Worm (Caenorhabditis elegans) whole organism, L4 larva: Measurements from ENCODE around the gene szy-2.

Source experiments
- F49E8.2 ChIP-seq: sonication (generic microtip); optimal IDR thresholded peaks from 2 replicates; lab custom pipeline; 2016; ENCODE audit warnings: missing compliant biosample characterization, mild to moderate bottlenecking, missing genetic modification characterization, borderline replicate concordance
- T20F7.1 ChIP-seq: fragments of 200-800 bp; sonication (Bioruptor generic); optimal IDR thresholded peaks from 2 replicates; lab custom pipeline; 2018; ENCODE audit warnings: mild to moderate bottlenecking, missing genetic modification characterization, missing compliant biosample characterization
- Y48G9A.11 ChIP-seq: fragments of 200-800 bp; sonication (Bioruptor generic); IDR thresholded peaks from 2 replicates; pipeline ENCODE4 v1.3.6; 2022; ENCODE audit warnings: missing genetic modification reagents, missing genetic modification characterization, missing compliant biosample characterization
- Y5F2A.4 ChIP-seq: fragments of 200-800 bp; sonication (Bioruptor generic); optimal IDR thresholded peaks from 2 replicates; lab custom pipeline; 2018; ENCODE audit warnings: mild to moderate bottlenecking, missing genetic modification characterization, missing compliant biosample characterization
- ZK546.5 ChIP-seq, 2 experiments: sonication (generic microtip); optimal IDR thresholded peaks; 2 replicates each; lab custom pipeline; 2017; ENCODE audit warnings: missing biosample characterization in 2 of 2, missing genetic modification characterization in 2 of 2
- aha-1 ChIP-seq: fragments of 150-350 bp; peaks from one replicate; lab custom pipeline; 2014; ENCODE audit warnings: missing biosample characterization, missing genetic modification characterization
- aly-2 ChIP-seq: sonication (generic microtip); optimal IDR thresholded peaks from 2 replicates; lab custom pipeline; 2018; ENCODE audit warnings: missing biosample characterization, missing genetic modification characterization
- ama-1 ChIP-seq: fragments of 150-350 bp; optimal IDR thresholded peaks from 2 replicates; lab custom pipeline; 2014; ENCODE audit warnings: inconsistent platforms, mixed read lengths
- arid-1 ChIP-seq: fragments of 200-800 bp; sonication (Bioruptor generic); conservative IDR thresholded peaks from 2 replicates; pipeline ENCODE4 v1.3.6; 2022; ENCODE audit warnings: missing genetic modification reagents, missing genetic modification characterization, missing compliant biosample characterization
- ceh-28 ChIP-seq: fragments of 150-350 bp; optimal IDR thresholded peaks from 2 replicates; lab custom pipeline; 2014; ENCODE audit warnings: missing biosample characterization, missing genetic modification reagents, missing genetic modification characterization
- ceh-82 ChIP-seq: sonication (generic microtip); optimal IDR thresholded peaks from 2 replicates; lab custom pipeline; 2017; ENCODE audit warnings: missing biosample characterization, missing genetic modification characterization
- cey-2 ChIP-seq: sonication (generic microtip); optimal IDR thresholded peaks from 3 replicates; lab custom pipeline; 2017; ENCODE audit warnings: missing genetic modification characterization, mild to moderate bottlenecking, missing compliant biosample characterization, antibody characterized with exemption, borderline replicate concordance; ENCODE audit not compliant: insufficient read depth
- ctbp-1 ChIP-seq: fragments of 200-800 bp; sonication (Bioruptor generic); IDR thresholded peaks from 2 replicates; pipeline ENCODE4 v1.3.6; 2022; ENCODE audit warnings: missing genetic modification reagents, missing genetic modification characterization, missing compliant biosample characterization
- daf-16 ChIP-seq, 3 experiments: sonication (generic microtip); optimal IDR thresholded peaks; 2 replicates each; lab custom pipeline; 2016 to 2017; ENCODE audit warnings: missing genetic modification characterization in 3 of 3, missing genetic modification reagents in 3 of 3, mild to moderate bottlenecking in 2 of 3, missing compliant biosample characterization in 2 of 3, missing biosample characterization in 1 of 3, moderate library complexity in 1 of 3
- dpl-1 ChIP-seq: fragments of 150-350 bp; optimal IDR thresholded peaks from 2 replicates; lab custom pipeline; 2014; ENCODE audit warnings: missing biosample characterization, missing genetic modification reagents, missing genetic modification characterization
- dve-1 ChIP-seq: sonication (generic microtip); optimal IDR thresholded peaks from 2 replicates; lab custom pipeline; 2017; ENCODE audit warnings: antibody characterized with exemption, mild to moderate bottlenecking, missing genetic modification characterization, missing compliant biosample characterization; ENCODE audit not compliant: insufficient read depth
- fos-1 ChIP-seq: fragments of 150-350 bp; optimal IDR thresholded peaks from 2 replicates; lab custom pipeline; 2014; ENCODE audit warnings: missing biosample characterization, missing genetic modification characterization
- gei-8 ChIP-seq: fragments of 200-800 bp; sonication (Bioruptor generic); optimal IDR thresholded peaks from 2 replicates; lab custom pipeline; 2018; ENCODE audit warnings: mild to moderate bottlenecking, missing genetic modification characterization, missing compliant biosample characterization
- hif-1 ChIP-seq, 2 experiments: sonication (generic microtip); optimal IDR thresholded peaks; 2 replicates each; lab custom pipeline; 2016 to 2017; ENCODE audit warnings: missing compliant biosample characterization in 2 of 2, missing genetic modification characterization in 2 of 2, missing genetic modification reagents in 2 of 2, missing genotype in 2 of 2, mild to moderate bottlenecking in 1 of 2
- lin-38 ChIP-seq: fragments of 200-800 bp; sonication (Bioruptor generic); IDR thresholded peaks from 2 replicates; pipeline ENCODE4 v1.3.6; 2022; ENCODE audit warnings: missing genetic modification reagents, missing genetic modification characterization, missing compliant biosample characterization
- lir-3 ChIP-seq: sonication (generic microtip); optimal IDR thresholded peaks from 2 replicates; lab custom pipeline; 2016; ENCODE audit warnings: mild to moderate bottlenecking, missing genetic modification characterization, missing compliant biosample characterization
- lsy-2 ChIP-seq, 2 experiments: fragments of 150-350 bp in 1 of 2; sonication (generic microtip) in 1 of 2; optimal IDR thresholded peaks; 2 replicates each; lab custom pipeline; 2014 to 2017; ENCODE audit warnings: missing biosample characterization in 2 of 2, missing genetic modification characterization in 2 of 2
- madf-5 ChIP-seq, 2 experiments: fragments of 200-800 bp; sonication (Bioruptor generic); IDR thresholded peaks; 2 replicates each; pipeline ENCODE4 v1.3.6; 2022; ENCODE audit warnings: missing compliant biosample characterization in 2 of 2, missing genetic modification characterization in 2 of 2
- madf-9 ChIP-seq: fragments of 200-800 bp; sonication (Bioruptor generic); conservative IDR thresholded peaks from 2 replicates; pipeline ENCODE4 v1.3.6; 2022; ENCODE audit warnings: missing genetic modification reagents, missing genetic modification characterization, missing compliant biosample characterization
- mdl-1 ChIP-seq, 2 experiments: fragments of 150-350 bp in 1 of 2; sonication (generic microtip) in 1 of 2; optimal IDR thresholded peaks; 2 replicates each; lab custom pipeline; 2014 to 2017; ENCODE audit warnings: missing biosample characterization in 2 of 2, missing genetic modification characterization in 2 of 2
- mep-1 ChIP-seq: fragments of 150-350 bp; sonication (generic microtip); optimal IDR thresholded peaks from 3 replicates; lab custom pipeline; 2014; ENCODE audit warnings: missing biosample characterization, missing genetic modification characterization
- nhr-237 ChIP-seq: sonication (generic microtip); optimal IDR thresholded peaks from 2 replicates; lab custom pipeline; 2017; ENCODE audit warnings: missing biosample characterization, missing genetic modification characterization
- nhr-42 ChIP-seq: fragments of 200-800 bp; sonication (Bioruptor generic); IDR thresholded peaks from 2 replicates; pipeline ENCODE4 v1.3.6; 2022; ENCODE audit warnings: missing genetic modification characterization, missing compliant biosample characterization
- nhr-48 ChIP-seq: sonication (generic microtip); optimal IDR thresholded peaks from 2 replicates; lab custom pipeline; 2016; ENCODE audit warnings: mild to moderate bottlenecking, missing genetic modification characterization, missing compliant biosample characterization
- pqm-1 ChIP-seq: sonication (generic microtip); optimal IDR thresholded peaks from 2 replicates; lab custom pipeline; 2017; ENCODE audit warnings: missing biosample characterization, missing genetic modification characterization
- rbr-2 ChIP-seq: sonication (generic microtip); optimal IDR thresholded peaks from 2 replicates; lab custom pipeline; 2016; ENCODE audit warnings: missing genotype, missing genetic modification characterization, missing compliant biosample characterization
- skn-1 ChIP-seq: fragments of 150-350 bp; optimal IDR thresholded peaks from 2 replicates; lab custom pipeline; 2014; ENCODE audit warnings: missing biosample characterization, missing genetic modification characterization
- snpc-4 ChIP-seq: fragments of 150-350 bp; optimal IDR thresholded peaks from 2 replicates; lab custom pipeline; 2014; ENCODE audit warnings: missing biosample characterization, missing genetic modification characterization
- tag-97 ChIP-seq: fragments of 200-800 bp; sonication (Bioruptor generic); IDR thresholded peaks from 2 replicates; pipeline ENCODE4 v1.3.6; 2022; ENCODE audit warnings: missing genetic modification characterization, missing compliant biosample characterization
- tra-1 ChIP-seq: fragments of 200-800 bp; sonication (Bioruptor generic); IDR thresholded peaks from 2 replicates; pipeline ENCODE4 v1.3.6; 2022; ENCODE audit warnings: missing genetic modification reagents, missing genetic modification characterization, missing compliant biosample characterization
- zip-11 ChIP-seq: fragments of 200-800 bp; sonication (Bioruptor generic); IDR thresholded peaks from 2 replicates; pipeline ENCODE4 v1.3.6; 2022; ENCODE audit warnings: missing genetic modification characterization, missing compliant biosample characterization
- zip-2 ChIP-seq: fragments of 150-350 bp; optimal IDR thresholded peaks from 2 replicates; lab custom pipeline; 2014; ENCODE audit warnings: missing biosample characterization, missing genetic modification characterization
- ztf-11 ChIP-seq: fragments of 150-350 bp; optimal IDR thresholded peaks from 2 replicates; lab custom pipeline; 2014; ENCODE audit warnings: missing biosample characterization, missing genetic modification characterization

szy-2 gene

ce11 chrIII:5349250-5349649 lies 21.8 kb downstream of the szy-2 start, which contains the start of gene thoc-5 (continued):
- peak; percentile 38; the same call in 1 of the 2 replicates for TF ChIP-seq arid-1
- no peak for TF ChIP-seq ceh-82 (tag; lab: Kevin White, UChicago)
- TF ChIP-seq lin-38 (GFP tag; lab: Robert Waterston, UW): no peak

DNA sequence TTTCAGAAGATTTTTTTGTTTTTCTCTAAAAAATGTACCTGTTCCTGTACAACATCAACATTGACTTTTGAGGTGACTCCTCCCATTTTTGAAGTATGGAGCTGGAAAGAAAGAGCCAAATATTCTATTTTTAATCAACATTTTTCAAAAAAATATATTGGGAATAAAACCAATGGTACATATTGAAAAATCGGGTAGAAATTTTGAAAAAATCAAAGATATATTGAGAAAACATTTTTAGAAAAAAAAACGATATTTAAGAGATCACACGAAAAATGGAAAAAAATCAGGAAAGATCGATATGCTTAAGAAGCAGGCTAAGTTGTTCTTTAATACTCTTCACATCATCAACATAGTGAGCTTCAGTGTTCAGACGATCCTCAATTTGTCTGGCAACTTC lies 25.1 kb downstream of the szy-2 start, which contains the start of gene glrx-21:
Gene glrx-21 (minus strand): TSS at position 101 of the 400 bp plus-strand sequence.
- TF ChIP-seq ceh-28 (tag; lab: Kevin White, UChicago): no peak
- no peak for TF ChIP-seq daf-16 (GFP tag; optimal IDR thresholded peaks at IDR 0.05; lab: Kevin White, UChicago)
- no peak for TF ChIP-seq daf-16 (tag; optimal IDR thresholded peaks at IDR 0.05; lab: Kevin White, UChicago)
- TF ChIP-seq lir-3 (tag; lab: Kevin White, UChicago): no peak
- no peak for TF ChIP-seq pqm-1 (tag; lab: Kevin White, UChicago)
- no peak for TF ChIP-seq zip-2 (tag; lab: Kevin White, UChicago)
- TF ChIP-seq tra-1 (GFP tag; lab: Robert Waterston, UW): no peak
- no peak for TF ChIP-seq mep-1 (tag; lab: Kevin White, UChicago)
- no peak for TF ChIP-seq gei-8 (GFP tag; lab: Kevin White, UChicago)
- TF ChIP-seq Y48G9A.11 (GFP tag; lab: Robert Waterston, UW): no peak
- no peak for TF ChIP-seq nhr-42 (GFP tag; lab: Robert Waterston, UW)
- no peak for TF ChIP-seq snpc-4
- no peak for TF ChIP-seq ZK546.5 (tag; optimal IDR thresholded peaks at IDR 0.05; lab: Kevin White, UChicago)
- TF ChIP-seq nhr-48 (tag; lab: Kevin White, UChicago): no peak
- no peak for TF ChIP-seq Y5F2A.4 (GFP tag; lab: Kevin White, UChicago)
- TF ChIP-seq madf-9 (GFP tag; lab: Robert Waterston, UW): no peak
- TF ChIP-seq, all 104 proteins: peak for 0

DNA sequence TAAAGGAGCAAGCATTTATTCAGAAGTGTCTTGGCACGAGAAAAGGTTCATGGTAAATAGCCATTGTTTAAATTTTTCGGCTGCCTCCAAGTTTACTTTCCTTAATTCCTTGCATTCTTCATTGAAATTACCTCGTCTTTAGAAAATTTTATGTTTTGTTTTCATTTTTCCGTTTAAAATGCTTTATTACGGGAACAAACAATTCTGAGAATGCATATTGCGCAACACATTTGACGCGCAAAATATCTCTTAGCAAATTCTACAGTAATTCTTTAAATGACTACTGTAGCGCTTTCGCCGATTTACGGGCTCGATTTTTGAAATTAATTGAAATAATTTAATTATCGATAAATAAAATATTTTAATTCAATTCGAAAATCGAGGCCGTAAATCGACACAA lies 26.5 kb downstream of the szy-2 start:
- no peak for TF ChIP-seq fos-1 (tag; lab: Kevin White, UChicago)
- TF ChIP-seq T20F7.1 (GFP tag; lab: Kevin White, UChicago): no peak
- no peak for TF ChIP-seq rbr-2 (tag; lab: Kevin White, UChicago)
- no peak for TF ChIP-seq hif-1 (tag; optimal IDR thresholded peaks at IDR 0.05; lab: Kevin White, UChicago)
- no peak for TF ChIP-seq tag-97 (GFP tag; lab: Robert Waterston, UW)
- no peak for TF ChIP-seq aly-2
- TF ChIP-seq zip-11 (GFP tag; lab: Robert Waterston, UW): no peak
- no peak for TF ChIP-seq dve-1
- TF ChIP-seq nhr-237 (tag; lab: Kevin White, UChicago): no peak
- no peak for TF ChIP-seq dpl-1 (GFP tag; lab: Kevin White, UChicago)
- TF ChIP-seq ama-1 (lab: Kevin White, UChicago): no peak
- TF ChIP-seq ctbp-1: no peak
- no peak for TF ChIP-seq F49E8.2 (tag; lab: Kevin White, UChicago)
- no peak for TF ChIP-seq skn-1 (tag; lab: Kevin White, UChicago)
- no peak for TF ChIP-seq madf-5 (GFP tag; IDR thresholded peaks at IDR 0.05; lab: Robert Waterston, UW)
- no peak for TF ChIP-seq ztf-11 (tag; lab: Kevin White, UChicago)
- TF ChIP-seq lsy-2 (tag; optimal IDR thresholded peaks at IDR 0.05; lab: Kevin White, UChicago): no peak
- TF ChIP-seq mdl-1 (tag; optimal IDR thresholded peaks at IDR 0.05; lab: Kevin White, UChicago): no peak
- no peak for TF ChIP-seq cey-2
- no peak for TF ChIP-seq aha-1
